Fruit fly (Drosophila melanogaster) whole organism, embryonic: ENCODE data around the gene CG5910.
A peak's percentile ranks its signal among the peaks of the same experiment; 100 is the strongest.

ENCODE experiments used
- CG12659 ChIP-seq: fragments of 200-800 bp; sonication (Bioruptor generic); optimal IDR thresholded peaks from 3 replicates; lab custom pipeline; 2017; ENCODE audit warnings: mild to moderate bottlenecking, missing biosample characterization, missing genetic modification reagents, missing genetic modification characterization
- CG12769 ChIP-seq: fragments of 200-800 bp; sonication (Bioruptor generic); optimal IDR thresholded peaks from 2 replicates; lab custom pipeline; 2019; ENCODE audit warnings: missing biosample characterization, mild to moderate bottlenecking, missing genetic modification characterization, moderate library complexity
- CG13894 ChIP-seq: fragments of 200-800 bp; sonication (Bioruptor generic); optimal IDR thresholded peaks from 3 replicates; lab custom pipeline; 2018; ENCODE audit warnings: missing biosample characterization, mild to moderate bottlenecking, missing genetic modification characterization, moderate library complexity
- CG14710 ChIP-seq: fragments of 200-800 bp; sonication (Bioruptor generic); optimal IDR thresholded peaks from 3 replicates; lab custom pipeline; 2019; ENCODE audit warnings: missing biosample characterization, mild to moderate bottlenecking, missing genetic modification characterization, moderate library complexity
- CG15269 ChIP-seq: fragments of 200-800 bp; sonication (Bioruptor generic); optimal IDR thresholded peaks from 2 replicates; lab custom pipeline; 2018; ENCODE audit warnings: missing biosample characterization, mild to moderate bottlenecking, missing genetic modification characterization, moderate library complexity
- CG1603 ChIP-seq: fragments of 200-800 bp; sonication (Bioruptor generic); optimal IDR thresholded peaks from 2 replicates; lab custom pipeline; 2019; ENCODE audit warnings: missing biosample characterization, mild to moderate bottlenecking, missing genetic modification characterization, moderate library complexity
- CG16815 ChIP-seq: fragments of 200-800 bp; sonication (Bioruptor generic); optimal IDR thresholded peaks from 3 replicates; lab custom pipeline; 2017; ENCODE audit warnings: missing biosample characterization, mild to moderate bottlenecking, missing genetic modification characterization
- CG17328 ChIP-seq: fragments of 200-800 bp; sonication (Bioruptor generic); IDR thresholded peaks from 2 replicates; pipeline ENCODE4 v1.3.6; 2022; ENCODE audit warnings: missing biosample characterization, missing genetic modification characterization
- CG17829 ChIP-seq: fragments of 200-800 bp; optimal IDR thresholded peaks from 2 replicates; lab custom pipeline; 2019; ENCODE audit warnings: missing biosample characterization, mild to moderate bottlenecking, missing genetic modification characterization, moderate library complexity
- CG2678 ChIP-seq: fragments of 200-800 bp; sonication (Bioruptor generic); optimal IDR thresholded peaks from 3 replicates; lab custom pipeline; 2019; ENCODE audit warnings: missing biosample characterization, mild to moderate bottlenecking, missing genetic modification characterization, moderate library complexity
- CG2875 ChIP-seq: fragments of 200-800 bp; sonication (Bioruptor generic); optimal IDR thresholded peaks from 2 replicates; lab custom pipeline; 2017; ENCODE audit warnings: missing biosample characterization, mild to moderate bottlenecking, missing genetic modification characterization, missing genetic modification reagents
- CG30020 ChIP-seq: fragments of 200-800 bp; optimal IDR thresholded peaks from 2 replicates; lab custom pipeline; 2019; ENCODE audit warnings: missing biosample characterization, mild to moderate bottlenecking, missing genetic modification characterization, moderate library complexity
- CG30431 ChIP-seq: fragments of 200-800 bp; sonication (Bioruptor generic); optimal IDR thresholded peaks from 2 replicates; lab custom pipeline; 2017; ENCODE audit warnings: missing biosample characterization, missing genetic modification characterization
- CG33213 ChIP-seq: fragments of 200-800 bp; sonication (Bioruptor generic); optimal IDR thresholded peaks from 3 replicates; lab custom pipeline; 2016; ENCODE audit warnings: missing biosample characterization, missing genetic modification characterization
- CG3847 ChIP-seq: fragments of 200-800 bp; sonication (Bioruptor generic); IDR thresholded peaks from 2 replicates; pipeline ENCODE4 v1.3.6; 2022; ENCODE audit warnings: missing biosample characterization, missing genetic modification characterization
- CG4282 ChIP-seq: fragments of 200-800 bp; sonication (Bioruptor generic); optimal IDR thresholded peaks from 2 replicates; lab custom pipeline; 2016; ENCODE audit warnings: missing biosample characterization, missing genetic modification characterization
- CG4617 ChIP-seq: fragments of 200-800 bp; sonication (Bioruptor generic); optimal IDR thresholded peaks from 3 replicates; lab custom pipeline; 2016; ENCODE audit warnings: missing biosample characterization, missing genetic modification characterization, borderline replicate concordance
- CG7839 ChIP-seq: fragments of 200-800 bp; sonication (Bioruptor generic); optimal IDR thresholded peaks from 3 replicates; lab custom pipeline; 2018; ENCODE audit warnings: missing biosample characterization, mild to moderate bottlenecking, missing genetic modification characterization, moderate library complexity
- CG8281 ChIP-seq: fragments of 200-800 bp; sonication (Bioruptor generic); optimal IDR thresholded peaks from 2 replicates; lab custom pipeline; 2018; ENCODE audit warnings: missing biosample characterization, mild to moderate bottlenecking, missing genetic modification characterization, moderate library complexity
- CrebB ChIP-seq: fragments of 200-800 bp; sonication (Bioruptor generic); optimal IDR thresholded peaks from 3 replicates; lab custom pipeline; 2018; ENCODE audit warnings: missing biosample characterization, mild to moderate bottlenecking, missing genetic modification characterization
- Dp ChIP-seq: fragments of 200-800 bp; sonication (Bioruptor generic); optimal IDR thresholded peaks from 2 replicates; lab custom pipeline; 2018; ENCODE audit warnings: missing biosample characterization, mild to moderate bottlenecking, missing genetic modification characterization, moderate library complexity
- E2f2 ChIP-seq: fragments of 200-800 bp; sonication (Bioruptor generic); IDR thresholded peaks from 2 replicates; pipeline ENCODE4 v1.3.6; 2022; ENCODE audit warnings: missing biosample characterization, missing genetic modification characterization
- Fer3 ChIP-seq: fragments of 200-800 bp; sonication (Bioruptor generic); optimal IDR thresholded peaks from 2 replicates; lab custom pipeline; 2018; ENCODE audit warnings: missing biosample characterization, mild to moderate bottlenecking, missing genetic modification characterization, moderate library complexity
- Hr78 ChIP-seq, 2 experiments: fragments of 200-800 bp in 1 of 2; fragments of >200 bp in 1 of 2; sonication (Bioruptor generic) in 1 of 2; optimal IDR thresholded peaks; 2 replicates each; lab custom pipeline; 2017 to 2019; ENCODE audit warnings: missing biosample characterization in 2 of 2, missing genetic modification characterization in 2 of 2, mild to moderate bottlenecking in 1 of 2, moderate library complexity in 1 of 2
- Lhr ChIP-seq: fragments of 200-800 bp; sonication (Bioruptor generic); optimal IDR thresholded peaks from 3 replicates; lab custom pipeline; 2017; ENCODE audit warnings: mild to moderate bottlenecking, missing biosample characterization, missing genetic modification reagents, missing genetic modification characterization
- MBD-R2 ChIP-seq: fragments of 200-800 bp; sonication (Bioruptor generic); IDR thresholded peaks from 2 replicates; pipeline ENCODE4 v1.3.6; 2022; ENCODE audit warnings: missing biosample characterization, missing genetic modification characterization
- Med ChIP-seq: fragments of 200-800 bp; sonication (Bioruptor generic); peaks from one replicate; lab custom pipeline; 2016; ENCODE audit warnings: missing biosample characterization, missing genetic modification characterization, mild to moderate bottlenecking, inconsistent platforms, moderate library complexity
- Scr ChIP-seq: fragments of 200-800 bp; sonication (Bioruptor generic); IDR thresholded peaks from 2 replicates; pipeline ENCODE4 v1.3.6; 2022; ENCODE audit warnings: missing biosample characterization, missing genetic modification characterization; ENCODE audit not compliant: partially characterized antibody
- Sry-δ ChIP-seq: fragments of 200-800 bp; sonication (Bioruptor generic); optimal IDR thresholded peaks from 2 replicates; lab custom pipeline; 2016; ENCODE audit warnings: missing biosample characterization, missing genetic modification characterization
- aop ChIP-seq: fragments of 200-800 bp; sonication (Bioruptor generic); IDR thresholded peaks from 2 replicates; pipeline ENCODE4 v1.3.6; 2022; ENCODE audit warnings: missing biosample characterization, missing genetic modification characterization
- bab2 ChIP-seq: fragments of 200-800 bp; sonication (Bioruptor generic); optimal IDR thresholded peaks from 2 replicates; lab custom pipeline; 2016; ENCODE audit warnings: missing biosample characterization, missing genetic modification characterization
- bbx ChIP-seq: fragments of 200-800 bp; sonication (Bioruptor generic); IDR thresholded peaks from 2 replicates; pipeline ENCODE4 v1.3.6; 2022; ENCODE audit warnings: missing biosample characterization, missing genetic modification characterization; ENCODE audit not compliant: partially characterized antibody
- bigmax ChIP-seq: fragments of 200-800 bp; sonication (Bioruptor generic); optimal IDR thresholded peaks from 2 replicates; lab custom pipeline; 2018; ENCODE audit warnings: missing biosample characterization, mild to moderate bottlenecking, missing genetic modification characterization
- jumu ChIP-seq: fragments of 200-800 bp; sonication (Bioruptor generic); optimal IDR thresholded peaks from 3 replicates; lab custom pipeline; 2016; ENCODE audit warnings: missing biosample characterization, missing genetic modification characterization
- luna ChIP-seq: fragments of 200-800 bp; sonication (Bioruptor generic); optimal IDR thresholded peaks from 2 replicates; lab custom pipeline; 2016; ENCODE audit warnings: missing biosample characterization, missing genetic modification characterization
- nerfin-1 ChIP-seq: fragments of 200-800 bp; sonication (Bioruptor generic); optimal IDR thresholded peaks from 3 replicates; lab custom pipeline; 2019; ENCODE audit warnings: missing biosample characterization, mild to moderate bottlenecking, missing genetic modification characterization, moderate library complexity
- onecut ChIP-seq: fragments of 200-800 bp; sonication (Bioruptor generic); IDR thresholded peaks from 2 replicates; pipeline ENCODE4 v1.3.6; 2022; ENCODE audit warnings: missing biosample characterization, missing genetic modification characterization
- pum ChIP-seq: fragments of 200-800 bp; sonication (Bioruptor generic); optimal IDR thresholded peaks from 2 replicates; lab custom pipeline; 2016; ENCODE audit warnings: missing biosample characterization, missing genetic modification characterization
- pzg ChIP-seq: fragments of 200-800 bp; sonication (Bioruptor generic); optimal IDR thresholded peaks from 3 replicates; lab custom pipeline; 2018; ENCODE audit warnings: missing biosample characterization, mild to moderate bottlenecking, missing genetic modification characterization, moderate library complexity
- row ChIP-seq: fragments of 200-800 bp; sonication (Bioruptor generic); IDR thresholded peaks from 3 replicates; pipeline ENCODE4 v1.3.6; 2022; ENCODE audit warnings: missing biosample characterization, missing genetic modification characterization
- slp2 ChIP-seq: fragments of 200-800 bp; sonication (Bioruptor generic); optimal IDR thresholded peaks from 2 replicates; lab custom pipeline; 2016; ENCODE audit warnings: missing biosample characterization, missing genetic modification characterization
- stwl ChIP-seq: fragments of 200-800 bp; sonication (Bioruptor generic); optimal IDR thresholded peaks from 3 replicates; lab custom pipeline; 2018; ENCODE audit warnings: missing biosample characterization, mild to moderate bottlenecking, missing genetic modification characterization, moderate library complexity
- tgo ChIP-seq: fragments of 200-800 bp; sonication (Bioruptor generic); IDR thresholded peaks from 3 replicates; pipeline ENCODE4 v1.3.6; 2022; ENCODE audit warnings: missing biosample characterization, missing genetic modification characterization
- unpg ChIP-seq: fragments of 200-800 bp; sonication (Bioruptor generic); optimal IDR thresholded peaks from 3 replicates; lab custom pipeline; 2018; ENCODE audit warnings: missing biosample characterization, mild to moderate bottlenecking, missing genetic modification characterization, moderate library complexity
- zfh1 ChIP-seq: fragments of 200-800 bp; sonication (Bioruptor generic); IDR thresholded peaks from 3 replicates; pipeline ENCODE4 v1.3.6; 2022; ENCODE audit warnings: missing biosample characterization, missing genetic modification characterization

Gene CG5910

DNA sequence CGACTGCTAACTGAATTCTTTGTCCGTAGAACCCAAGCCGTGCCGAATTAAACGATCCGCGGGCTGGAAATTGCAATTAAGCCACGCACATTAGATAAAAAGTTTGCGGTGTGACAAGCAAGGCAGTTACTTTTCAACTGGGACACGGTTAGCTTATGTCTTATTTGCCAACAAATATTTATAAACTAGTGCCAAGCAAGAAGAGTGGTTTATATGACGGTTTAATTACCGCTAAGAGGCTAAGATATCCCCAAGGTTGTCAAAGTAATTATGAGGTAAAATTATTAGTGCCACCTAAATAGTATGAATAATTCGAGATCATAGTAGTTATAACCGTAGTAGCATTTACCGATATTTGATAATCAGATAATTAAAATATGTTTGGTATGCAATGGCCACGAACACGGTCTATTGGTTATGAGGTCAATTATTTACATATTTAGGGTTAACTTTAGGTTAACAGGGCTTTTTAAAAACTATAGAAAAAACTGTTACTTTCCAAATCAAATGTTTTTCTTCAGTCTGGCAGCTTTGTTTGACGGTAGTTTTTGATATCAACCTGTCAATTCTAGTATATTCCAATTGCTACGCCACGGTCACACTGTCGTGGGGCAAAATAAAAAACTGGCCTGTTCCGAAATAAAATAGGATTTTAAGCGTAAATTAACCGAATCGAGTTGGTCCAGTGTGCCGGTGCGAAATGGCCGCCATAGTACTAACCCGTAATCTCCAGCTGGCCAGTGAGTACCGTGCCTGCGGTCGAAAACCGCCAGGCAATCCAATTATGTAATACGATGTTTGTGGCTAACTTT, 52.8 kb downstream of the CG5910 start, which contains the start of gene ZnT77C (continued):
- TF ChIP-seq CG12659 (GFP tag; lab: Kevin White, UChicago), result peak; percentile 22
- peak; percentile 7 for TF ChIP-seq CrebB (tag; lab: Kevin White, UChicago)
- TF ChIP-seq unpg (GFP tag; lab: Kevin White, UChicago), result no peak
- no peak for TF ChIP-seq CG17328 (GFP tag; lab: Robert Waterston, UW)
- TF ChIP-seq CG15269, result peak; percentile 40
- TF ChIP-seq luna, result no peak
- TF ChIP-seq CG1603 (tag; lab: Kevin White, UChicago), result peak; percentile 58
- TF ChIP-seq aop (GFP tag; lab: Robert Waterston, UW), result no peak
- peak; percentile 54 for TF ChIP-seq Dp (GFP tag; lab: Kevin White, UChicago)
- no peak for TF ChIP-seq CG4282 (GFP tag; lab: Kevin White, UChicago)
- peak; percentile 5 for TF ChIP-seq Sry-δ (GFP tag; lab: Kevin White, UChicago)
- no peak for TF ChIP-seq jumu (GFP tag; lab: Kevin White, UChicago)
- TF ChIP-seq tgo (GFP tag; lab: Robert Waterston, UW), result no peak
- peak; percentile 35; the same call in 1 of the 2 replicates for TF ChIP-seq Scr (GFP tag; lab: Robert Waterston, UW)
- peak; percentile 4 for TF ChIP-seq CG30020 (tag; lab: Kevin White, UChicago)
- no peak for TF ChIP-seq CG2875 (GFP tag; lab: Kevin White, UChicago)
- TF ChIP-seq E2f2 (GFP tag; lab: Robert Waterston, UW), result peak; percentile 50
- TF ChIP-seq CG2678 (tag; lab: Kevin White, UChicago), result peak; percentile 32
- peak; percentile 56 for TF ChIP-seq bigmax (GFP tag; lab: Kevin White, UChicago)
- peak; percentile 13 for TF ChIP-seq CG14710 (tag; lab: Kevin White, UChicago)
- peak; percentile 48 for TF ChIP-seq row (GFP tag; lab: Robert Waterston, UW)
- TF ChIP-seq CG13894 (tag; lab: Kevin White, UChicago), result peak; percentile 47
- TF ChIP-seq MBD-R2 (GFP tag; lab: Robert Waterston, UW), result peak; percentile 60
- 0 out of 2 replicates have a peak, but pooled peaks have one; percentile 6 for TF ChIP-seq bbx (GFP tag; lab: Robert Waterston, UW)
- TF ChIP-seq CG17829 (tag; lab: Kevin White, UChicago), result peak; percentile 6
- peak; percentile 72 for TF ChIP-seq CG33213 (GFP tag; lab: Kevin White, UChicago)
- TF ChIP-seq CG7839, result no peak
- TF ChIP-seq Lhr (GFP tag; lab: Kevin White, UChicago), result peak; percentile 79
- TF ChIP-seq CG16815, result no peak
- peak; percentile 39; the same call in 1 of the 2 replicates for TF ChIP-seq CG3847 (GFP tag; lab: Robert Waterston, UW)
- peak; percentile 68 for TF ChIP-seq CG4617
- no peak for TF ChIP-seq pum (GFP tag; lab: Kevin White, UChicago)
- no peak for TF ChIP-seq zfh1 (GFP tag; lab: Robert Waterston, UW)
- TF ChIP-seq pzg (GFP tag; lab: Kevin White, UChicago), result peak; percentile 80

- peak; percentile 8 for TF ChIP-seq nerfin-1 (tag; lab: Kevin White, UChicago)
- peak; percentile 41 for TF ChIP-seq Med (GFP tag; lab: Kevin White, UChicago)
- no peak for TF ChIP-seq slp2
- 0 out of 2 replicates have a peak, but pooled peaks have one; percentile 27 for TF ChIP-seq onecut (GFP tag; lab: Robert Waterston, UW)
- TF ChIP-seq CG12769 (tag; lab: Kevin White, UChicago), result peak; percentile 7
- peak; percentile 81 for TF ChIP-seq stwl (tag; lab: Kevin White, UChicago)
- TF ChIP-seq CG1603 (tag; lab: Kevin White, UChicago), result peak; percentile 48
- peak; percentile 33 for TF ChIP-seq Fer3 (tag; lab: Kevin White, UChicago)
- TF ChIP-seq Hr78 (GFP tag; optimal IDR thresholded peaks at IDR 0.05; lab: Kevin White, UChicago), result peak in 1 of 2 experiments; percentile 63
- peak; percentile 62 for TF ChIP-seq MBD-R2 (GFP tag; lab: Robert Waterston, UW)
- peak; percentile 3 for TF ChIP-seq CG8281 (tag; lab: Kevin White, UChicago)
- peak; percentile 54 for TF ChIP-seq bbx (GFP tag; lab: Robert Waterston, UW)
- TF ChIP-seq CG12659 (GFP tag; lab: Kevin White, UChicago), result peak; percentile 55
- TF ChIP-seq CG30431 (GFP tag; lab: Kevin White, UChicago), result no peak
- peak; percentile 18 for TF ChIP-seq CG7839
- no peak for TF ChIP-seq bab2
Observed at dm6 chr3L:20497124-20497996, 55.1 kb downstream of the CG5910 start, which contains the start of gene CG32425. Gene CG32425 (plus strand): TSS chr3L:20497323.
